Worm (Caenorhabditis elegans) whole organism, L1 larva: ENCODE results near the gene glr-4.

Experiments
- C04F5.9 ChIP-seq: sonication (generic microtip); optimal IDR thresholded peaks from 2 replicates; lab custom pipeline; 2016; ENCODE audit warnings: missing genetic modification characterization, missing compliant biosample characterization
- C34B4.2 ChIP-seq: sonication (generic microtip); optimal IDR thresholded peaks from 2 replicates; lab custom pipeline; 2017; ENCODE audit warnings: mild to moderate bottlenecking, missing genetic modification characterization, missing compliant biosample characterization
- F16B12.6 ChIP-seq: fragments of 150-350 bp; optimal IDR thresholded peaks from 2 replicates; lab custom pipeline; 2014; ENCODE audit warnings: missing biosample characterization, missing genetic modification characterization
- Y116A8C.19 ChIP-seq: sonication (generic microtip); optimal IDR thresholded peaks from 2 replicates; lab custom pipeline; 2016; ENCODE audit warnings: missing compliant biosample characterization, missing genetic modification characterization, borderline replicate concordance
- aha-1 ChIP-seq: fragments of 150-350 bp; optimal IDR thresholded peaks from 2 replicates; lab custom pipeline; 2014; ENCODE audit warnings: missing biosample characterization, missing genetic modification characterization
- ama-1 ChIP-seq: fragments of 150-350 bp; optimal IDR thresholded peaks from 2 replicates; lab custom pipeline; 2014
- blmp-1 ChIP-seq: fragments of 150-350 bp; optimal IDR thresholded peaks from 2 replicates; lab custom pipeline; 2014; ENCODE audit warnings: missing biosample characterization, missing genetic modification characterization
- ceh-88 ChIP-seq: fragments of 200-800 bp; sonication (Bioruptor generic); IDR thresholded peaks from 2 replicates; pipeline ENCODE4 v1.3.6; 2022; ENCODE audit warnings: missing genetic modification characterization, missing compliant biosample characterization
- ces-1 ChIP-seq: fragments of 150-350 bp; optimal IDR thresholded peaks from 2 replicates; lab custom pipeline; 2014; ENCODE audit warnings: missing biosample characterization, missing genetic modification reagents, missing genetic modification characterization
- dpl-1 ChIP-seq, 3 experiments: fragments of 150-350 bp in 2 of 3; sonication (generic microtip) in 1 of 3; optimal IDR thresholded peaks; 2 replicates each; lab custom pipeline; 2014 to 2017; ENCODE audit warnings: missing biosample characterization in 3 of 3, missing genetic modification characterization in 3 of 3, missing genetic modification reagents in 3 of 3
- efl-1 ChIP-seq, 4 experiments: fragments of 150-350 bp; optimal IDR thresholded peaks in 3 of 4; peaks in 1 of 4; 1 replicate in 1 of 4; 2 replicates in 3 of 4; lab custom pipeline; 2014; ENCODE audit warnings: missing biosample characterization in 2 of 4, missing genetic modification characterization in 2 of 4, missing genetic modification reagents in 2 of 4
- efl-3 ChIP-seq: fragments of 200-800 bp; sonication (Bioruptor generic); optimal IDR thresholded peaks from 2 replicates; lab custom pipeline; 2018; ENCODE audit warnings: mild to moderate bottlenecking, missing genetic modification characterization, missing compliant biosample characterization
- elt-2 ChIP-seq: sonication (generic microtip); optimal IDR thresholded peaks from 2 replicates; lab custom pipeline; 2016; ENCODE audit warnings: missing genetic modification characterization, mild to moderate bottlenecking, inconsistent platforms, missing compliant biosample characterization, missing genetic modification reagents
- ets-5 ChIP-seq: fragments of 200-800 bp; sonication (Bioruptor generic); IDR thresholded peaks from 2 replicates; pipeline ENCODE4 v1.3.6; 2022; ENCODE audit warnings: missing genetic modification characterization, missing compliant biosample characterization
- fos-1 ChIP-seq: fragments of 150-350 bp; optimal IDR thresholded peaks from 2 replicates; lab custom pipeline; 2014; ENCODE audit warnings: missing biosample characterization, missing genetic modification characterization
- grh-1 ChIP-seq: fragments of 200-800 bp; sonication (Bioruptor generic); IDR thresholded peaks from 2 replicates; pipeline ENCODE4 v1.3.6; 2022; ENCODE audit warnings: missing genetic modification reagents, missing genetic modification characterization, missing compliant biosample characterization
- hlh-17 ChIP-seq: fragments of 200-800 bp; sonication (Bioruptor generic); optimal IDR thresholded peaks from 2 replicates; lab custom pipeline; 2018; ENCODE audit warnings: missing genetic modification characterization, mild to moderate bottlenecking, missing compliant biosample characterization, moderate library complexity, borderline replicate concordance
- irx-1 ChIP-seq: sonication (generic microtip); optimal IDR thresholded peaks from 2 replicates; lab custom pipeline; 2016; ENCODE audit warnings: missing genetic modification characterization, missing compliant biosample characterization
- isw-1 ChIP-seq: fragments of 200-800 bp; sonication (Bioruptor generic); IDR thresholded peaks from 2 replicates; pipeline ENCODE4 v1.3.6; 2022; ENCODE audit warnings: missing genetic modification characterization, missing compliant biosample characterization
- lin-14 ChIP-seq: fragments of 200-800 bp; sonication (Bioruptor generic); optimal IDR thresholded peaks from 2 replicates; lab custom pipeline; 2018; ENCODE audit warnings: mild to moderate bottlenecking, missing genetic modification characterization, moderate library complexity, missing compliant biosample characterization
- lin-15B ChIP-seq: fragments of 150-350 bp; sonication (generic microtip); optimal IDR thresholded peaks from 3 replicates; lab custom pipeline; 2014; ENCODE audit warnings: missing biosample characterization, missing genetic modification characterization
- lin-35 ChIP-seq, 2 experiments: fragments of 150-350 bp; optimal IDR thresholded peaks; 2 replicates each; lab custom pipeline; 2014; ENCODE audit warnings: missing biosample characterization in 2 of 2, missing genetic modification characterization in 2 of 2, missing genetic modification reagents in 2 of 2
- lin-39 ChIP-seq: fragments of 150-350 bp; optimal IDR thresholded peaks from 2 replicates; lab custom pipeline; 2014; ENCODE audit warnings: missing biosample characterization, missing genetic modification reagents, missing genetic modification characterization
- lsy-2 ChIP-seq, 2 experiments: fragments of 150-350 bp; optimal IDR thresholded peaks; 2 replicates each; lab custom pipeline; 2014; ENCODE audit warnings: missing biosample characterization in 2 of 2, missing genetic modification characterization in 2 of 2
- mef-2 ChIP-seq: fragments of 150-350 bp; optimal IDR thresholded peaks from 2 replicates; lab custom pipeline; 2014; ENCODE audit warnings: missing biosample characterization, missing genetic modification characterization
- mep-1 ChIP-seq: fragments of 150-350 bp; optimal IDR thresholded peaks from 2 replicates; lab custom pipeline; 2014; ENCODE audit warnings: missing biosample characterization, missing genetic modification characterization
- nhr-20 ChIP-seq: sonication (generic microtip); optimal IDR thresholded peaks from 2 replicates; lab custom pipeline; 2016; ENCODE audit warnings: mild to moderate bottlenecking, missing genetic modification characterization, missing compliant biosample characterization
- nhr-237 ChIP-seq: fragments of 150-350 bp; optimal IDR thresholded peaks from 2 replicates; lab custom pipeline; 2014; ENCODE audit warnings: missing biosample characterization, missing genetic modification characterization
- nhr-76 ChIP-seq: sonication (generic microtip); optimal IDR thresholded peaks from 2 replicates; lab custom pipeline; 2017; ENCODE audit warnings: missing biosample characterization, missing genetic modification characterization
- nhr-77 ChIP-seq: fragments of 150-350 bp; optimal IDR thresholded peaks from 2 replicates; lab custom pipeline; 2014; ENCODE audit warnings: missing biosample characterization, missing genetic modification characterization
- nhr-85 ChIP-seq: sonication (generic microtip); peaks from one replicate; lab custom pipeline; 2016; ENCODE audit warnings: missing genetic modification characterization, inconsistent platforms, missing compliant biosample characterization
- nhr-90 ChIP-seq: sonication (generic microtip); optimal IDR thresholded peaks from 2 replicates; lab custom pipeline; 2016; ENCODE audit warnings: mild to moderate bottlenecking, missing genetic modification characterization, missing compliant biosample characterization; ENCODE audit not compliant: poor library complexity
- pag-3 ChIP-seq: sonication (generic microtip); optimal IDR thresholded peaks from 2 replicates; lab custom pipeline; 2017; ENCODE audit warnings: missing genetic modification characterization, mild to moderate bottlenecking, missing compliant biosample characterization, antibody characterized with exemption, borderline replicate concordance; ENCODE audit not compliant: insufficient read depth
- snu-23 ChIP-seq: sonication (generic microtip); optimal IDR thresholded peaks from 2 replicates; lab custom pipeline; 2016; ENCODE audit warnings: missing genetic modification characterization, missing compliant biosample characterization
- tbx-2 ChIP-seq: sonication (generic microtip); optimal IDR thresholded peaks from 2 replicates; lab custom pipeline; 2016; ENCODE audit warnings: missing genetic modification characterization, missing compliant biosample characterization
- unc-30 ChIP-seq: sonication (generic microtip); optimal IDR thresholded peaks from 2 replicates; lab custom pipeline; 2017; ENCODE audit warnings: missing biosample characterization, missing genetic modification characterization
- unc-62 ChIP-seq: fragments of 150-350 bp; optimal IDR thresholded peaks from 2 replicates; lab custom pipeline; 2014; ENCODE audit warnings: missing biosample characterization, missing genetic modification reagents, missing genetic modification characterization
- vab-15 ChIP-seq: sonication (generic microtip); optimal IDR thresholded peaks from 2 replicates; lab custom pipeline; 2017; ENCODE audit warnings: missing genotype, mild to moderate bottlenecking, missing genetic modification characterization, missing compliant biosample characterization
- zag-1 ChIP-seq: fragments of 150-350 bp; optimal IDR thresholded peaks from 2 replicates; lab custom pipeline; 2014; ENCODE audit warnings: missing biosample characterization, missing genetic modification characterization
- zip-4 ChIP-seq: fragments of 200-800 bp; sonication (Bioruptor generic); optimal IDR thresholded peaks from 2 replicates; lab custom pipeline; 2018; ENCODE audit warnings: mild to moderate bottlenecking, missing genetic modification characterization, moderate library complexity, missing compliant biosample characterization
- ztf-11 ChIP-seq, 2 experiments: sonication (generic microtip); optimal IDR thresholded peaks; 2 replicates each; lab custom pipeline; 2016 to 2017; ENCODE audit warnings: missing genetic modification characterization in 2 of 2, missing biosample characterization in 1 of 2, missing compliant biosample characterization in 1 of 2

glr-4 gene

DNA sequence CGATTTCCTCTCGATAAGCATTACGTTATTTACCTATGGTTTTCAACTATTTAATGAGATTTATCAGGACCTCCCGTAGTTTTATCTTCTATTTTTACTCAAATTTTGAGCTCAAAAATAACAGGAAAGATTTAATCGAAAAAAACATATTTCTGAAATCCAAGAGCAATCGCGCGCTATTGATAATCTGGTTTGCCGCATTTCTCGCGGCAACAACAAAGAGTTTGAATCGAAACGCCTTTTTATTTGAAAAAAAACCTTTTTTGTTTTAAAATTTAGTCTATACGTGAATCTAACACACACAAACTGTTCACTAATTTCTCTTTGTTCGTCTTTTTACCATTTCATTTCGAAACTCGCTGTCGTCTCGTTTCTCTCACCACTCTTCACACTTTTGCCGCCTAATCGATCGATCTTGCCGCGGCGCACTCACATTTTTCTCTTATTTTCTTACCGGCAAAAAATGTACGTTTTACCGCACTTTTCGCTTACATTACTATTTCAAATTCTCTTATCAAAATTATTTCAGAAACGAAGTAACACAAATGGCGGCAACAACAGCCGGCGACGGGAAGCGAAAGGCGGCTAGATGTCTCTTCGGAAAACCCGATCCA is 22.1 kb upstream of the glr-4 start, which contains the start of gene cki-2:
cki-2 (plus strand) TSS at position 337 of the 614 bp plus-strand sequence.
- TF ChIP-seq C04F5.9 (tag; lab: Kevin White, UChicago): no peak
- no peak for TF ChIP-seq efl-3 (GFP tag; lab: Kevin White, UChicago)
- no peak for TF ChIP-seq ceh-88 (GFP tag; lab: Robert Waterston, UW)
- TF ChIP-seq lin-39 (tag; lab: Kevin White, UChicago): no peak
- TF ChIP-seq unc-62 (GFP tag; lab: Kevin White, UChicago): no peak
- no peak for TF ChIP-seq zag-1 (tag; lab: Kevin White, UChicago)
- TF ChIP-seq nhr-90 (tag; lab: Kevin White, UChicago): no peak
- peak in 1 of 2 experiments; percentile 49 for TF ChIP-seq lsy-2 (tag; optimal IDR thresholded peaks at IDR 0.05; lab: Kevin White, UChicago)
- no peak for TF ChIP-seq ets-5 (GFP tag; lab: Robert Waterston, UW)
- TF ChIP-seq ama-1: no peak
- no peak for TF ChIP-seq ces-1
- peak; percentile 63 to 73 for TF ChIP-seq lin-35 (GFP tag; optimal IDR thresholded peaks at IDR 0.05; lab: Kevin White, UChicago)
- TF ChIP-seq mef-2 (tag; lab: Kevin White, UChicago): no peak
- peak; percentile 25 for TF ChIP-seq lin-14 (GFP tag; lab: Kevin White, UChicago)
- no peak for TF ChIP-seq unc-30 (tag; lab: Kevin White, UChicago)
- no peak for TF ChIP-seq irx-1 (tag; lab: Kevin White, UChicago)
- TF ChIP-seq fos-1 (tag; lab: Kevin White, UChicago): no peak
- TF ChIP-seq blmp-1 (tag; lab: Kevin White, UChicago): peak; percentile 41
- no peak for TF ChIP-seq aha-1
- no peak for TF ChIP-seq nhr-237 (tag; lab: Kevin White, UChicago)
- TF ChIP-seq hlh-17 (GFP tag; lab: Kevin White, UChicago): no peak
- TF ChIP-seq mep-1 (tag; lab: Kevin White, UChicago): no peak
- TF ChIP-seq C34B4.2: no peak
- TF ChIP-seq nhr-20 (tag; lab: Kevin White, UChicago): peak; percentile 1
- peak; percentile 21 to 64 for TF ChIP-seq efl-1 (optimal IDR thresholded peaks at IDR 0.05; lab: Kevin White, UChicago)
- TF ChIP-seq efl-1 (GFP tag; optimal IDR thresholded peaks at IDR 0.05 in 1 of 2; lab: Kevin White, UChicago): peak; percentile 72 to 93
- no peak for TF ChIP-seq nhr-77 (tag; lab: Kevin White, UChicago)
- TF ChIP-seq dpl-1 (GFP tag; optimal IDR thresholded peaks at IDR 0.05; lab: Kevin White, UChicago): peak; percentile 23 to 84 (median 62)
- TF ChIP-seq snu-23: peak; percentile 14
- no peak for TF ChIP-seq nhr-76 (tag; lab: Kevin White, UChicago)
- TF ChIP-seq F16B12.6: no peak
- no peak for TF ChIP-seq zip-4 (GFP tag; lab: Kevin White, UChicago)
- TF ChIP-seq Y116A8C.19 (tag; lab: Kevin White, UChicago): no peak
- no peak for TF ChIP-seq grh-1 (GFP tag; lab: Robert Waterston, UW)
- no peak for TF ChIP-seq lin-15B (tag; lab: Kevin White, UChicago)
- peak; percentile 5 for TF ChIP-seq elt-2 (tag; lab: Kevin White, UChicago)
- TF ChIP-seq tbx-2 (tag; lab: Kevin White, UChicago): no peak

DNA sequence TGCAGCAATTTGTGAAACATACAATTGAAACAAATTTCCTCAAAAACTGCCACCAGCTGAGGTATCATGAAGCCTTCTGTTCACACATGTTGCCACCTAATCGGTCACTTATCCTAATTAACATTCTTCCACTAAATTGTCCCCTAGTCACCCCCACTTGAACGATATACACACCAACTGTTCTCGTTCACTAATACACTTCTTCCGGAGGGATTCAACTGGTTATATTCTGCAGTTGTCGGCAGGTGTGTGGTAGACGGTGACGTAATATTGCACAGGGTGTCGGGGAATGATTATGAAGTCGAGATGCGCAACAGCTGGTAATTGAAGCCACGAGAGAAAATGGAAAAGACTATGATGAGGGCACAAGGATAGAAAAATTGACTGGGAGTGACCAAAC is 21.3 kb upstream of the glr-4 start:
- TF ChIP-seq vab-15 (tag; lab: Kevin White, UChicago) (peak; percentile 54), isw-1 (GFP tag; lab: Robert Waterston, UW) (no peak), tbx-2 (tag; lab: Kevin White, UChicago) (peak; percentile 79), C34B4.2 (no peak), lin-14 (GFP tag; lab: Kevin White, UChicago) (peak; percentile 18), mep-1 (tag; lab: Kevin White, UChicago) (peak; percentile 9), nhr-85 (tag; lab: Kevin White, UChicago) (peak; percentile 61), pag-3 (tag; lab: Kevin White, UChicago) (no peak), ztf-11 (tag; optimal IDR thresholded peaks at IDR 0.05; lab: Kevin White, UChicago) (peak in 1 of 2 experiments; percentile 85)
